Worm (Caenorhabditis elegans): Measurements from ENCODE around the gene spas-1.

DNA sequence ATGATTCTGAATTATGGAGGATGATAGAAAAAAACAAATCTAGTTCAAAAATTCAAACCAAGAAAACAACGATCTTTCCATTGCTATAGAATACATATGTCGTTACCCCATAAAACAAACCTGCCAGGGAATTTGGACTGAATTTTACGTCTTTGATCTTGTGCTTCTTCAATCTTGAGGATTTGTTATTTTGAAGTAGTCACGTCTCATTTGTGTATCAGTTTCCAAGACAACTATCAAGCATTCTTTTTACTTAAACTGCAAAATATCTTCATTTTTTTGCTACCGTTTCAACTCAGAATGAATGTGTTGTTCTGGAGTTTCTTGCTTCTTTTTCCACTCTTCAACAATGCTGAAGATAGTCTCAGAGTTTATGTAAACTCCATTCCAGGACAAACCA lies 44.8 kb upstream of the spas-1 start, which contains the start of gene F21C10.19:
- TF ChIP-seq ama-1 (optimal IDR thresholded peaks at IDR 0.05) (no peak), zag-1 (tag; optimal IDR thresholded peaks at IDR 0.05) (no peak), nhr-77 (tag; optimal IDR thresholded peaks at IDR 0.05) (no peak), unc-62 (GFP tag; optimal IDR thresholded peaks at IDR 0.05) (no peak), sma-9 (GFP tag; optimal IDR thresholded peaks at IDR 0.05) (no peak), sma-9 (tag; optimal IDR thresholded peaks at IDR 0.05) (no peak), nhr-12 (tag; optimal IDR thresholded peaks at IDR 0.05) (no peak), unc-39 (tag; optimal IDR thresholded peaks at IDR 0.05) (no peak), nhr-23 (tag; optimal IDR thresholded peaks at IDR 0.05) (no peak), lin-39 (tag; optimal IDR thresholded peaks at IDR 0.05) (no peak), lsy-2 (tag; optimal IDR thresholded peaks at IDR 0.05) (no peak), elt-3 (tag; optimal IDR thresholded peaks at IDR 0.05) (no peak), ztf-11 (tag; optimal IDR thresholded peaks at IDR 0.05) (no peak), ceh-16 (tag; optimal IDR thresholded peaks at IDR 0.05) (no peak)
